Worm (Caenorhabditis elegans) whole organism, L4 larva: ENCODE measurements around the gene vps-53.
A peak's percentile ranks its signal among the peaks of the same experiment; 100 is the strongest.

Experiments
- D1046.2 ChIP-seq: fragments of 200-800 bp; sonication (Bioruptor generic); IDR thresholded peaks from 2 replicates; pipeline ENCODE4 v1.3.6; 2022; ENCODE audit warnings: missing genetic modification characterization, missing compliant biosample characterization
- F37D6.2 ChIP-seq: sonication (generic microtip); optimal IDR thresholded peaks from 2 replicates; lab custom pipeline; 2016; ENCODE audit warnings: mild to moderate bottlenecking, missing genetic modification characterization, missing compliant biosample characterization
- F44E2.7 ChIP-seq: fragments of 200-800 bp; sonication (Bioruptor generic); IDR thresholded peaks from 2 replicates; pipeline ENCODE4 v2.1.2; 2022; ENCODE audit warnings: missing genetic modification characterization, missing compliant biosample characterization
- Y5F2A.4 ChIP-seq: fragments of 200-800 bp; sonication (Bioruptor generic); optimal IDR thresholded peaks from 2 replicates; lab custom pipeline; 2018; ENCODE audit warnings: mild to moderate bottlenecking, missing genetic modification characterization, missing compliant biosample characterization
- Y75B8A.6 ChIP-seq: fragments of 200-800 bp; sonication (Bioruptor generic); IDR thresholded peaks from 2 replicates; pipeline ENCODE4 v1.3.6; 2022; ENCODE audit warnings: missing genetic modification reagents, missing genetic modification characterization, missing compliant biosample characterization
- ZK337.2 ChIP-seq: fragments of 200-800 bp; sonication (Bioruptor generic); IDR thresholded peaks from 2 replicates; pipeline ENCODE4 v1.3.6; 2022; ENCODE audit warnings: missing genetic modification reagents, missing genetic modification characterization, missing compliant biosample characterization
- aha-1 ChIP-seq: fragments of 150-350 bp; peaks from one replicate; lab custom pipeline; 2014; ENCODE audit warnings: missing biosample characterization, missing genetic modification characterization
- aly-2 ChIP-seq: sonication (generic microtip); optimal IDR thresholded peaks from 2 replicates; lab custom pipeline; 2018; ENCODE audit warnings: missing biosample characterization, missing genetic modification characterization
- ama-1 ChIP-seq: fragments of 150-350 bp; optimal IDR thresholded peaks from 2 replicates; lab custom pipeline; 2014; ENCODE audit warnings: inconsistent platforms, mixed read lengths
- attf-4 ChIP-seq: sonication (generic microtip); optimal IDR thresholded peaks from 3 replicates; lab custom pipeline; 2017; ENCODE audit warnings: missing biosample characterization, missing genetic modification characterization
- ceh-28 ChIP-seq: fragments of 150-350 bp; optimal IDR thresholded peaks from 2 replicates; lab custom pipeline; 2014; ENCODE audit warnings: missing biosample characterization, missing genetic modification reagents, missing genetic modification characterization
- ceh-32 ChIP-seq: sonication (generic microtip); optimal IDR thresholded peaks from 2 replicates; lab custom pipeline; 2016; ENCODE audit warnings: mild to moderate bottlenecking, missing genetic modification characterization, missing compliant biosample characterization; ENCODE audit not compliant: poor library complexity
- ceh-44 ChIP-seq: fragments of 200-800 bp; sonication (Bioruptor generic); IDR thresholded peaks from 2 replicates; pipeline ENCODE4 v1.3.6; 2022; ENCODE audit warnings: missing genetic modification reagents, missing genetic modification characterization, missing compliant biosample characterization
- ceh-62 ChIP-seq: sonication (generic microtip); optimal IDR thresholded peaks from 2 replicates; lab custom pipeline; 2017; ENCODE audit warnings: missing biosample characterization, missing genetic modification characterization
- ceh-82 ChIP-seq: sonication (generic microtip); optimal IDR thresholded peaks from 2 replicates; lab custom pipeline; 2017; ENCODE audit warnings: missing biosample characterization, missing genetic modification characterization
- daf-16 ChIP-seq, 3 experiments: sonication (generic microtip); optimal IDR thresholded peaks; 2 replicates each; lab custom pipeline; 2016 to 2017; ENCODE audit warnings: missing genetic modification characterization in 3 of 3, missing genetic modification reagents in 3 of 3, mild to moderate bottlenecking in 2 of 3, missing compliant biosample characterization in 2 of 3, missing biosample characterization in 1 of 3, moderate library complexity in 1 of 3
- dmd-6 ChIP-seq: fragments of 200-800 bp; sonication (Bioruptor generic); IDR thresholded peaks from 2 replicates; pipeline ENCODE4 v1.3.6; 2022; ENCODE audit warnings: missing genetic modification reagents, missing genetic modification characterization, missing compliant biosample characterization
- dmd-8 ChIP-seq: fragments of 200-800 bp; sonication (Bioruptor generic); IDR thresholded peaks from 2 replicates; pipeline ENCODE4 v1.3.6; 2022; ENCODE audit warnings: missing genetic modification characterization, missing compliant biosample characterization
- dpl-1 ChIP-seq: fragments of 150-350 bp; optimal IDR thresholded peaks from 2 replicates; lab custom pipeline; 2014; ENCODE audit warnings: missing biosample characterization, missing genetic modification reagents, missing genetic modification characterization
- dve-1 ChIP-seq: sonication (generic microtip); optimal IDR thresholded peaks from 2 replicates; lab custom pipeline; 2017; ENCODE audit warnings: antibody characterized with exemption, mild to moderate bottlenecking, missing genetic modification characterization, missing compliant biosample characterization; ENCODE audit not compliant: insufficient read depth
- egl-27 ChIP-seq: sonication (generic microtip); optimal IDR thresholded peaks from 3 replicates; lab custom pipeline; 2017; ENCODE audit warnings: missing biosample characterization, missing genetic modification reagents, missing genetic modification characterization
- egl-43 ChIP-seq: fragments of 200-800 bp; sonication (Bioruptor generic); IDR thresholded peaks from 2 replicates; pipeline ENCODE4 v1.3.6; 2022; ENCODE audit warnings: missing genetic modification reagents, missing genetic modification characterization, missing compliant biosample characterization
- fos-1 ChIP-seq: fragments of 150-350 bp; optimal IDR thresholded peaks from 2 replicates; lab custom pipeline; 2014; ENCODE audit warnings: missing biosample characterization, missing genetic modification characterization
- gei-8 ChIP-seq: fragments of 200-800 bp; sonication (Bioruptor generic); optimal IDR thresholded peaks from 2 replicates; lab custom pipeline; 2018; ENCODE audit warnings: mild to moderate bottlenecking, missing genetic modification characterization, missing compliant biosample characterization
- hlh-11 ChIP-seq: fragments of 200-800 bp; sonication (Bioruptor generic); optimal IDR thresholded peaks from 2 replicates; lab custom pipeline; 2018; ENCODE audit warnings: mild to moderate bottlenecking, missing genetic modification characterization, missing compliant biosample characterization
- jun-1 ChIP-seq: fragments of 150-350 bp; optimal IDR thresholded peaks from 2 replicates; lab custom pipeline; 2014; ENCODE audit warnings: missing biosample characterization, missing genetic modification reagents, missing genetic modification characterization
- lim-7 ChIP-seq: fragments of 200-800 bp; sonication (Bioruptor generic); IDR thresholded peaks from 2 replicates; pipeline ENCODE4 v1.3.6; 2022; ENCODE audit warnings: missing genetic modification characterization, missing compliant biosample characterization
- lin-15B ChIP-seq: fragments of 150-350 bp; sonication (generic microtip); optimal IDR thresholded peaks from 3 replicates; lab custom pipeline; 2014; ENCODE audit warnings: missing biosample characterization, missing genetic modification characterization
- lin-29 ChIP-seq: fragments of 200-800 bp; sonication (Bioruptor generic); IDR thresholded peaks from 2 replicates; pipeline ENCODE4 v1.3.6; 2022; ENCODE audit warnings: missing genetic modification reagents, missing genetic modification characterization, missing compliant biosample characterization
- lin-38 ChIP-seq: fragments of 200-800 bp; sonication (Bioruptor generic); IDR thresholded peaks from 2 replicates; pipeline ENCODE4 v1.3.6; 2022; ENCODE audit warnings: missing genetic modification reagents, missing genetic modification characterization, missing compliant biosample characterization
- lin-39 ChIP-seq: fragments of 150-350 bp; optimal IDR thresholded peaks from 2 replicates; lab custom pipeline; 2014; ENCODE audit warnings: missing biosample characterization, missing genetic modification reagents, missing genetic modification characterization
- lsy-2 ChIP-seq, 2 experiments: fragments of 150-350 bp in 1 of 2; sonication (generic microtip) in 1 of 2; optimal IDR thresholded peaks; 2 replicates each; lab custom pipeline; 2014 to 2017; ENCODE audit warnings: missing biosample characterization in 2 of 2, missing genetic modification characterization in 2 of 2
- mdl-1 ChIP-seq, 2 experiments: fragments of 150-350 bp in 1 of 2; sonication (generic microtip) in 1 of 2; optimal IDR thresholded peaks; 2 replicates each; lab custom pipeline; 2014 to 2017; ENCODE audit warnings: missing biosample characterization in 2 of 2, missing genetic modification characterization in 2 of 2
- nhr-10 ChIP-seq: fragments of 150-350 bp; optimal IDR thresholded peaks from 2 replicates; lab custom pipeline; 2014; ENCODE audit warnings: missing biosample characterization, missing genetic modification characterization
- nhr-102 ChIP-seq: sonication (generic microtip); optimal IDR thresholded peaks from 2 replicates; lab custom pipeline; 2016; ENCODE audit warnings: mild to moderate bottlenecking, missing genetic modification characterization, moderate library complexity, missing compliant biosample characterization
- nhr-28 ChIP-seq: fragments of 150-350 bp; optimal IDR thresholded peaks from 2 replicates; lab custom pipeline; 2014; ENCODE audit warnings: missing biosample characterization, missing genetic modification characterization
- nhr-41 ChIP-seq: fragments of 200-800 bp; sonication (Bioruptor generic); IDR thresholded peaks from 2 replicates; pipeline ENCODE4 v1.3.6; 2022; ENCODE audit warnings: missing genetic modification reagents, missing genetic modification characterization, missing compliant biosample characterization
- nhr-48 ChIP-seq: sonication (generic microtip); optimal IDR thresholded peaks from 2 replicates; lab custom pipeline; 2016; ENCODE audit warnings: mild to moderate bottlenecking, missing genetic modification characterization, missing compliant biosample characterization
- nhr-77 ChIP-seq: fragments of 150-350 bp; optimal IDR thresholded peaks from 2 replicates; lab custom pipeline; 2014; ENCODE audit warnings: missing biosample characterization, missing genetic modification characterization
- php-3 ChIP-seq: fragments of 200-800 bp; sonication (Bioruptor generic); IDR thresholded peaks from 2 replicates; pipeline ENCODE4 v1.3.6; 2022; ENCODE audit warnings: missing genetic modification reagents, missing genetic modification characterization, missing compliant biosample characterization
- pqm-1 ChIP-seq: sonication (generic microtip); optimal IDR thresholded peaks from 2 replicates; lab custom pipeline; 2017; ENCODE audit warnings: missing biosample characterization, missing genetic modification characterization
- rbr-2 ChIP-seq: sonication (generic microtip); optimal IDR thresholded peaks from 2 replicates; lab custom pipeline; 2016; ENCODE audit warnings: missing genotype, missing genetic modification characterization, missing compliant biosample characterization
- sdz-12 ChIP-seq: fragments of 200-800 bp; sonication (Bioruptor generic); optimal IDR thresholded peaks from 2 replicates; lab custom pipeline; 2018; ENCODE audit warnings: mild to moderate bottlenecking, missing genetic modification characterization, missing compliant biosample characterization
- snpc-1.2 ChIP-seq: fragments of 200-800 bp; sonication (Bioruptor generic); IDR thresholded peaks from 2 replicates; pipeline ENCODE4 v1.3.6; 2022; ENCODE audit warnings: missing genetic modification reagents, missing genetic modification characterization, missing compliant biosample characterization
- spr-1 ChIP-seq: sonication (generic microtip); optimal IDR thresholded peaks from 2 replicates; lab custom pipeline; 2016; ENCODE audit warnings: mild to moderate bottlenecking, missing genetic modification characterization, missing compliant biosample characterization
- unc-130 ChIP-seq: sonication (generic microtip); optimal IDR thresholded peaks from 2 replicates; lab custom pipeline; 2016; ENCODE audit warnings: missing genetic modification reagents, missing genetic modification characterization, missing compliant biosample characterization
- unc-39 ChIP-seq: sonication (generic microtip); optimal IDR thresholded peaks from 2 replicates; lab custom pipeline; 2017; ENCODE audit warnings: missing biosample characterization, missing genetic modification characterization
- unc-62 ChIP-seq, 3 experiments: fragments of 150-350 bp in 1 of 3; sonication (generic microtip); optimal IDR thresholded peaks in 2 of 3; peaks in 1 of 3; 1 replicate in 1 of 3; 2 replicates in 2 of 3; lab custom pipeline; 2014 to 2017; ENCODE audit warnings: missing biosample characterization in 3 of 3, missing genetic modification characterization in 3 of 3, missing genetic modification reagents in 3 of 3, missing genotype in 1 of 3
- zag-1 ChIP-seq: fragments of 150-350 bp; optimal IDR thresholded peaks from 2 replicates; lab custom pipeline; 2014; ENCODE audit warnings: missing biosample characterization, missing genetic modification characterization
- ztf-11 ChIP-seq: fragments of 150-350 bp; optimal IDR thresholded peaks from 2 replicates; lab custom pipeline; 2014; ENCODE audit warnings: missing biosample characterization, missing genetic modification characterization

The vps-53 gene

DNA sequence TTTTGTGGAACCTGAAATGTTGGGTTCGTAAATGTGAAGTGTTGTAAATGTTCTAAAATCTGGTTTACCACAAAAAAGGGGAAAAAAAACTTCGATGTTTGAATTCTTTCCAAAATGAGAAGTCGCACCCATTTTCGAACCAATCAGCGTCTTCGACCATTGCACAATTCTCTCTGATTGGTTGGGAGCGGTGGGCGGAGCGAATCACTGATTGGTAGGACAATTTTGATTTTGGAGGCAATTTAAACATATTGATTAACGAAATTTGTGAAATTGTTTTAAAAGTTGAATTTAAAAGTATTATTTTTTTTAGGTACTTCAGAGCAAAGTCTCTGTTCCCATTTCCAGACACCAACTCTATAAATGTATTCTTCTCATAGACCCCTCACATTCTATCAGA, 31.8 kb upstream of the vps-53 start:
- no peak for TF ChIP-seq snpc-1.2 (GFP tag; lab: Robert Waterston, UW)
- TF ChIP-seq aly-2 (tag; lab: Kevin White, UChicago), result no peak
- TF ChIP-seq lin-15B (tag; lab: Kevin White, UChicago), result no peak
- no peak for TF ChIP-seq ceh-32
- TF ChIP-seq egl-43 (GFP tag; lab: Robert Waterston, UW), result no peak
- no peak for TF ChIP-seq mdl-1 (tag; optimal IDR thresholded peaks at IDR 0.05; lab: Kevin White, UChicago)
- TF ChIP-seq zag-1 (tag; lab: Kevin White, UChicago), result no peak
- no peak for TF ChIP-seq ama-1 (lab: Kevin White, UChicago)
- TF ChIP-seq lim-7 (GFP tag; lab: Robert Waterston, UW), result no peak
- TF ChIP-seq lin-29 (GFP tag; lab: Robert Waterston, UW), result no peak
- TF ChIP-seq lin-39 (tag; lab: Kevin White, UChicago), result no peak
- TF ChIP-seq nhr-10, result no peak
- TF ChIP-seq Y5F2A.4, result no peak
- TF ChIP-seq aha-1 (tag; lab: Kevin White, UChicago), result no peak
- TF ChIP-seq lsy-2 (tag; optimal IDR thresholded peaks at IDR 0.05; lab: Kevin White, UChicago), result no peak
- no peak for TF ChIP-seq egl-27 (tag; lab: Kevin White, UChicago)
- TF ChIP-seq dmd-8 (GFP tag; lab: Robert Waterston, UW), result no peak
- TF ChIP-seq gei-8 (GFP tag; lab: Kevin White, UChicago), result no peak

DNA sequence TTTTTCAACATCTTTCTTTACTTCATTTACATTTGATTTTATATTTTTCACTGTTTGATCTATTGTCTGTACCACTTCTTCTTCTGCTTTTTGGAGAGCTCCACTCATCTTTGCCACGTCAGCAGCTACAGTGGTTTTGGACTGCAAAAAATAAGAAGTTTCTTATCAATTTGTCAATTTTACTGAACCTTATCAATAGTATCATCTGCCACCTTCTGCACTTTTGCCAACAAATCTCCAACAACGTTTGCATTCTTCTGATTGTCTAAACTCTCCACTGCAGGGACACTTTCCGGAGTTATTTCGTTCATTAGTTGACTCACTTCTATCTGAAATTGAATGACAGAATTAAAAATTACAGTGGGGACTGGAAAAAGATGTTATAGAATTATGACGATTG, 29.5 kb upstream of the vps-53 start:
- TF ChIP-seq dmd-6 (GFP tag; lab: Robert Waterston, UW) (peak; percentile 74), rbr-2 (tag; lab: Kevin White, UChicago) (no peak), dpl-1 (GFP tag; lab: Kevin White, UChicago) (no peak), ceh-32 (no peak), nhr-102 (tag; lab: Kevin White, UChicago) (no peak), attf-4 (tag; lab: Kevin White, UChicago) (no peak), fos-1 (tag; lab: Kevin White, UChicago) (no peak), F44E2.7 (no peak), lim-7 (GFP tag; lab: Robert Waterston, UW) (no peak), unc-130 (GFP tag; lab: Kevin White, UChicago) (no peak), hlh-11 (tag; lab: Kevin White, UChicago) (no peak), lin-15B (tag; lab: Kevin White, UChicago) (no peak), pqm-1 (tag; lab: Kevin White, UChicago) (peak; percentile 88), nhr-28 (peak; percentile 40), nhr-48 (no peak), lsy-2 (tag; optimal IDR thresholded peaks at IDR 0.05; lab: Kevin White, UChicago) (peak in 1 of 2 experiments; percentile 10), egl-43 (GFP tag; lab: Robert Waterston, UW) (no peak), nhr-77 (peak; percentile 17), sdz-12 (no peak), ceh-62 (tag; lab: Kevin White, UChicago) (no peak), lin-38 (GFP tag; lab: Robert Waterston, UW) (0 out of 2 replicates have a peak, but pooled peaks have one; percentile 31), D1046.2 (GFP tag; lab: Robert Waterston, UW) (no peak), ceh-44 (no peak), nhr-41 (no peak), F37D6.2 (tag; lab: Kevin White, UChicago) (no peak), ceh-28 (tag; lab: Kevin White, UChicago) (no peak), unc-62 (GFP tag; optimal IDR thresholded peaks at IDR 0.05 in 1 of 2; lab: Kevin White, UChicago) (no peak), unc-62 (tag; optimal IDR thresholded peaks at IDR 0.05; lab: Kevin White, UChicago) (no peak), ztf-11 (tag; lab: Kevin White, UChicago) (no peak), dmd-8 (GFP tag; lab: Robert Waterston, UW) (no peak), jun-1 (tag; lab: Kevin White, UChicago) (no peak), ceh-82 (tag; lab: Kevin White, UChicago) (no peak), dve-1 (peak; percentile 54), daf-16 (GFP tag; optimal IDR thresholded peaks at IDR 0.05; lab: Kevin White, UChicago) (no peak), daf-16 (tag; optimal IDR thresholded peaks at IDR 0.05; lab: Kevin White, UChicago) (peak; percentile 33), ZK337.2 (no peak), spr-1 (tag; lab: Kevin White, UChicago) (no peak), Y75B8A.6 (GFP tag; lab: Robert Waterston, UW) (no peak), unc-39 (tag; lab: Kevin White, UChicago) (no peak), lin-39 (tag; lab: Kevin White, UChicago) (no peak), php-3 (GFP tag; lab: Robert Waterston, UW) (no peak)
